Worm (Caenorhabditis elegans) whole organism, L2 larva: ENCODE results near the gene W05H7.1.

Source experiments
- C34F6.9 ChIP-seq: fragments of 150-350 bp; optimal IDR thresholded peaks from 2 replicates; lab custom pipeline; 2014; ENCODE audit warnings: missing biosample characterization, missing genetic modification characterization
- F13H6.1 ChIP-seq: sonication (generic microtip); optimal IDR thresholded peaks from 2 replicates; lab custom pipeline; 2016; ENCODE audit warnings: missing genetic modification characterization, missing compliant biosample characterization
- R02D3.7 ChIP-seq: fragments of 150-350 bp; optimal IDR thresholded peaks from 2 replicates; lab custom pipeline; 2014; ENCODE audit warnings: missing biosample characterization, missing genetic modification characterization
- Y55F3AM.14 ChIP-seq: fragments of 200-800 bp; sonication (Bioruptor generic); optimal IDR thresholded peaks from 2 replicates; lab custom pipeline; 2018; ENCODE audit warnings: mild to moderate bottlenecking, missing genetic modification characterization, missing compliant biosample characterization
- ZK546.5 ChIP-seq: sonication (generic microtip); optimal IDR thresholded peaks from 2 replicates; lab custom pipeline; 2017; ENCODE audit warnings: missing biosample characterization, missing genetic modification characterization
- alr-1 ChIP-seq: fragments of 150-350 bp; optimal IDR thresholded peaks from 2 replicates; lab custom pipeline; 2014; ENCODE audit warnings: missing biosample characterization, missing genetic modification characterization
- aly-2 ChIP-seq: fragments of 150-350 bp; optimal IDR thresholded peaks from 2 replicates; lab custom pipeline; 2014; ENCODE audit warnings: missing biosample characterization, missing genetic modification characterization
- ama-1 ChIP-seq: fragments of 150-350 bp; optimal IDR thresholded peaks from 2 replicates; lab custom pipeline; 2018; ENCODE audit warnings: inconsistent platforms
- blmp-1 ChIP-seq: sonication (generic microtip); optimal IDR thresholded peaks from 2 replicates; lab custom pipeline; 2017; ENCODE audit warnings: missing genetic modification characterization, mild to moderate bottlenecking, missing compliant biosample characterization, antibody characterized with exemption, moderate library complexity; ENCODE audit not compliant: insufficient read depth
- ceh-16 ChIP-seq: fragments of 150-350 bp; optimal IDR thresholded peaks from 2 replicates; lab custom pipeline; 2014; ENCODE audit warnings: missing biosample characterization, missing genetic modification characterization
- ceh-82 ChIP-seq: fragments of 150-350 bp; optimal IDR thresholded peaks from 2 replicates; lab custom pipeline; 2014; ENCODE audit warnings: missing biosample characterization, missing genetic modification characterization
- crh-2 ChIP-seq: sonication (generic microtip); optimal IDR thresholded peaks from 2 replicates; lab custom pipeline; 2017; ENCODE audit warnings: missing biosample characterization, missing genetic modification characterization
- dmd-4 ChIP-seq: sonication (generic microtip); optimal IDR thresholded peaks from 2 replicates; lab custom pipeline; 2017; ENCODE audit warnings: missing biosample characterization, missing genetic modification characterization
- egl-27 ChIP-seq: sonication (generic microtip); optimal IDR thresholded peaks from 3 replicates; lab custom pipeline; 2017; ENCODE audit warnings: missing biosample characterization, missing genetic modification reagents, missing genetic modification characterization
- elt-1 ChIP-seq: fragments of 150-350 bp; optimal IDR thresholded peaks from 2 replicates; lab custom pipeline; 2014; ENCODE audit warnings: missing biosample characterization, missing genetic modification characterization
- elt-3 ChIP-seq: sonication (generic microtip); optimal IDR thresholded peaks from 2 replicates; lab custom pipeline; 2017; ENCODE audit warnings: missing biosample characterization, missing genetic modification characterization
- fos-1 ChIP-seq: fragments of 150-350 bp; optimal IDR thresholded peaks from 2 replicates; lab custom pipeline; 2014; ENCODE audit warnings: missing biosample characterization, missing genetic modification characterization
- gmeb-1 ChIP-seq: fragments of 150-350 bp; optimal IDR thresholded peaks from 2 replicates; lab custom pipeline; 2014; ENCODE audit warnings: missing biosample characterization, missing genetic modification characterization
- lin-11 ChIP-seq: fragments of 150-350 bp; sonication (generic microtip); optimal IDR thresholded peaks from 2 replicates; lab custom pipeline; 2014; ENCODE audit warnings: missing biosample characterization, missing genetic modification characterization, inconsistent platforms, mixed read lengths
- lin-13 ChIP-seq: fragments of 150-350 bp; optimal IDR thresholded peaks from 2 replicates; lab custom pipeline; 2014; ENCODE audit warnings: missing biosample characterization, missing genetic modification reagents, missing genetic modification characterization
- lin-39 ChIP-seq: fragments of 150-350 bp; optimal IDR thresholded peaks from 2 replicates; lab custom pipeline; 2014; ENCODE audit warnings: missing biosample characterization, missing genetic modification reagents, missing genetic modification characterization
- lsy-2 ChIP-seq, 2 experiments: fragments of 150-350 bp in 1 of 2; sonication (generic microtip) in 1 of 2; optimal IDR thresholded peaks; 2 replicates each; lab custom pipeline; 2014 to 2017; ENCODE audit warnings: missing biosample characterization in 2 of 2, missing genetic modification characterization in 2 of 2
- mab-5 ChIP-seq: fragments of 150-350 bp; optimal IDR thresholded peaks from 2 replicates; lab custom pipeline; 2014; ENCODE audit warnings: missing biosample characterization, missing genetic modification characterization
- mbf-1 ChIP-seq: sonication (generic microtip); optimal IDR thresholded peaks from 2 replicates; lab custom pipeline; 2017; ENCODE audit warnings: missing biosample characterization, missing genetic modification characterization
- mdl-1 ChIP-seq, 2 experiments: fragments of 150-350 bp in 1 of 2; sonication (generic microtip) in 1 of 2; optimal IDR thresholded peaks; 2 replicates each; lab custom pipeline; 2017; ENCODE audit warnings: missing biosample characterization in 2 of 2, missing genetic modification characterization in 2 of 2
- nhr-10 ChIP-seq: sonication (generic microtip); optimal IDR thresholded peaks from 2 replicates; lab custom pipeline; 2017; ENCODE audit warnings: missing biosample characterization, missing genetic modification characterization
- nhr-11 ChIP-seq: fragments of 150-350 bp; optimal IDR thresholded peaks from 2 replicates; lab custom pipeline; 2014; ENCODE audit warnings: missing biosample characterization, missing genetic modification characterization
- nhr-129 ChIP-seq: fragments of 150-350 bp; optimal IDR thresholded peaks from 2 replicates; lab custom pipeline; 2014; ENCODE audit warnings: missing biosample characterization, missing genetic modification characterization
- nhr-21 ChIP-seq: fragments of 150-350 bp; optimal IDR thresholded peaks from 2 replicates; lab custom pipeline; 2014; ENCODE audit warnings: missing biosample characterization, missing genetic modification characterization
- nhr-23 ChIP-seq: fragments of 150-350 bp; optimal IDR thresholded peaks from 2 replicates; lab custom pipeline; 2014; ENCODE audit warnings: missing biosample characterization, missing genetic modification reagents, missing genetic modification characterization
- nhr-237 ChIP-seq: fragments of 150-350 bp; optimal IDR thresholded peaks from 2 replicates; lab custom pipeline; 2014; ENCODE audit warnings: missing biosample characterization, missing genetic modification characterization
- nhr-25 ChIP-seq: fragments of 150-350 bp; sonication (generic microtip); optimal IDR thresholded peaks from 3 replicates; lab custom pipeline; 2014; ENCODE audit warnings: missing biosample characterization, missing genetic modification characterization
- nhr-6 ChIP-seq: fragments of 150-350 bp; optimal IDR thresholded peaks from 2 replicates; lab custom pipeline; 2014; ENCODE audit warnings: missing biosample characterization, missing genetic modification characterization
- nhr-77 ChIP-seq: fragments of 150-350 bp; optimal IDR thresholded peaks from 2 replicates; lab custom pipeline; 2014; ENCODE audit warnings: missing biosample characterization, missing genetic modification characterization
- peb-1 ChIP-seq: fragments of 150-350 bp; optimal IDR thresholded peaks from 2 replicates; lab custom pipeline; 2014; ENCODE audit warnings: missing biosample characterization, missing genetic modification characterization
- sem-4 ChIP-seq: fragments of 150-350 bp; optimal IDR thresholded peaks from 2 replicates; lab custom pipeline; 2014; ENCODE audit warnings: missing biosample characterization, missing genetic modification reagents, missing genetic modification characterization
- skn-1 ChIP-seq: sonication (generic microtip); optimal IDR thresholded peaks from 2 replicates; lab custom pipeline; 2017; ENCODE audit warnings: missing biosample characterization, missing genetic modification characterization
- sma-3 ChIP-seq: sonication (generic microtip); optimal IDR thresholded peaks from 2 replicates; lab custom pipeline; 2016; ENCODE audit warnings: missing genetic modification reagents, missing genetic modification characterization, missing compliant biosample characterization
- sma-9 ChIP-seq, 2 experiments: fragments of 150-350 bp in 1 of 2; sonication (generic microtip) in 1 of 2; optimal IDR thresholded peaks; 2 replicates each; lab custom pipeline; 2014 to 2016; ENCODE audit warnings: missing genetic modification characterization in 2 of 2, mild to moderate bottlenecking in 1 of 2, missing biosample characterization in 1 of 2, missing compliant biosample characterization in 1 of 2, missing genetic modification reagents in 1 of 2, moderate library complexity in 1 of 2
- snpc-4 ChIP-seq: fragments of 150-350 bp; optimal IDR thresholded peaks from 2 replicates; lab custom pipeline; 2014; ENCODE audit warnings: missing biosample characterization, missing genetic modification characterization
- unc-39 ChIP-seq: fragments of 150-350 bp; optimal IDR thresholded peaks from 2 replicates; lab custom pipeline; 2014; ENCODE audit warnings: missing biosample characterization, missing genetic modification characterization
- unc-55 ChIP-seq: fragments of 150-350 bp; sonication (generic microtip); optimal IDR thresholded peaks from 3 replicates; lab custom pipeline; 2014; ENCODE audit warnings: missing biosample characterization, missing genetic modification reagents, missing genetic modification characterization
- unc-62 ChIP-seq: fragments of 150-350 bp; optimal IDR thresholded peaks from 2 replicates; lab custom pipeline; 2014; ENCODE audit warnings: missing biosample characterization, missing genetic modification reagents, missing genetic modification characterization
- zag-1 ChIP-seq: fragments of 150-350 bp; optimal IDR thresholded peaks from 2 replicates; lab custom pipeline; 2014; ENCODE audit warnings: missing biosample characterization, missing genetic modification characterization
- ztf-1 ChIP-seq: fragments of 200-800 bp; sonication (Bioruptor generic); conservative IDR thresholded peaks from 2 replicates; pipeline ENCODE4 v1.3.6; 2022; ENCODE audit warnings: missing genetic modification characterization, missing compliant biosample characterization
- ztf-11 ChIP-seq: sonication (generic microtip); optimal IDR thresholded peaks from 2 replicates; lab custom pipeline; 2017; ENCODE audit warnings: missing biosample characterization, missing genetic modification characterization
- ztf-4 ChIP-seq: fragments of 150-350 bp; optimal IDR thresholded peaks from 2 replicates; lab custom pipeline; 2014; ENCODE audit warnings: missing biosample characterization, missing genetic modification characterization

The W05H7.1 gene

ce11 chrX:1450352-1450818, at the start of gene W05H7.1:
TSS of gene W05H7.1 (plus strand) at chrX:1450768.
- TF ChIP-seq unc-62 (GFP tag; lab: Kevin White, UChicago) (no peak), F13H6.1 (tag; lab: Kevin White, UChicago) (peak; percentile 37), ztf-11 (tag; lab: Kevin White, UChicago) (no peak), egl-27 (no peak), nhr-21 (tag; lab: Kevin White, UChicago) (no peak), nhr-25 (tag; lab: Kevin White, UChicago) (peak; percentile 38), nhr-11 (tag; lab: Kevin White, UChicago) (no peak), R02D3.7 (no peak), elt-3 (no peak), alr-1 (tag; lab: Kevin White, UChicago) (no peak), C34F6.9 (tag; lab: Kevin White, UChicago) (peak; percentile 60), ceh-82 (tag; lab: Kevin White, UChicago) (no peak), zag-1 (no peak), ama-1 (lab: Kevin White, UChicago) (no peak), snpc-4 (tag; lab: Kevin White, UChicago) (no peak), mbf-1 (no peak), unc-39 (tag; lab: Kevin White, UChicago) (no peak), elt-1 (tag; lab: Kevin White, UChicago) (no peak), aly-2 (no peak), sma-3 (peak; percentile 3), dmd-4 (tag; lab: Kevin White, UChicago) (no peak), lin-39 (tag; lab: Kevin White, UChicago) (no peak), sma-9 (GFP tag; optimal IDR thresholded peaks at IDR 0.05; lab: Kevin White, UChicago) (peak; percentile 28), sma-9 (tag; optimal IDR thresholded peaks at IDR 0.05; lab: Kevin White, UChicago) (no peak), lin-13 (GFP tag; lab: Kevin White, UChicago) (peak; percentile 14), mab-5 (tag; lab: Kevin White, UChicago) (no peak), nhr-23 (tag; lab: Kevin White, UChicago) (no peak), blmp-1 (tag; lab: Kevin White, UChicago) (no peak), lsy-2 (tag; optimal IDR thresholded peaks at IDR 0.05; lab: Kevin White, UChicago) (peak in 1 of 2 experiments; percentile 51), Y55F3AM.14 (GFP tag; lab: Kevin White, UChicago) (no peak), crh-2 (tag; lab: Kevin White, UChicago) (peak; percentile 51), ceh-16 (no peak), skn-1 (tag; lab: Kevin White, UChicago) (no peak), nhr-237 (tag; lab: Kevin White, UChicago) (no peak), mdl-1 (tag; optimal IDR thresholded peaks at IDR 0.05; lab: Kevin White, UChicago) (peak in 1 of 2 experiments; percentile 22), ztf-1 (GFP tag; lab: Robert Waterston, UW) (no peak), gmeb-1 (tag; lab: Kevin White, UChicago) (no peak), fos-1 (tag; lab: Kevin White, UChicago) (peak; percentile 18), nhr-6 (no peak), nhr-10 (no peak), nhr-129 (peak; percentile 70), ztf-4 (tag; lab: Kevin White, UChicago) (no peak), lin-11 (tag; lab: Kevin White, UChicago) (peak; percentile 41), sem-4 (no peak), nhr-77 (no peak), ZK546.5 (tag; lab: Kevin White, UChicago) (no peak), peb-1 (no peak), unc-55 (GFP tag; lab: Kevin White, UChicago) (peak; percentile 72)
- TF ChIP-seq, all 48 proteins: peak for 13
